Fruit fly (Drosophila melanogaster) whole organism: ENCODE measurements around the gene chic.

ENCODE experiments used
- CG8478 ChIP-seq: fragments of >200 bp; optimal IDR thresholded peaks from 2 replicates; lab custom pipeline; 2018; ENCODE audit warnings: inconsistent platforms
- psq ChIP-seq: fragments of >200 bp; optimal IDR thresholded peaks from 2 replicates; lab custom pipeline; 2017
- usp ChIP-seq: fragments of >200 bp; optimal IDR thresholded peaks from 2 replicates; lab custom pipeline; 2017; ENCODE audit warnings: missing biosample characterization, missing genetic modification characterization, mixed read lengths

- no peak for TF ChIP-seq psq (lab: Kevin White, UChicago)
- no peak for TF ChIP-seq usp (GFP tag; lab: Kevin White, UChicago)
- no peak for TF ChIP-seq CG8478 (lab: Kevin White, UChicago)
These were observed 31.9 kb downstream of the chic start, which contains the start of gene CG9044 for dm6 chr2L:5948775-5949526.
